Worm (Caenorhabditis elegans): Measurements from ENCODE around the gene B0304.2.

The B0304.2 gene

ce11 chrII:4507669-4508068 lies 15.8 kb upstream of the B0304.2 start:
- no peak for TF ChIP-seq C06A6.2 (GFP tag; conservative IDR thresholded peaks at IDR 0.05)
- no peak for TF ChIP-seq lin-26 (GFP tag; IDR thresholded peaks at IDR 0.05)
- no peak for TF ChIP-seq hmg-20 (GFP tag; IDR thresholded peaks at IDR 0.05)
- TF ChIP-seq sdz-38 (tag; optimal IDR thresholded peaks at IDR 0.05), result no peak
- TF ChIP-seq F23B12.7 (tag; optimal IDR thresholded peaks at IDR 0.05; ENCODE audit: insufficient read depth), result no peak
- no peak for TF ChIP-seq Y79H2A.3 (GFP tag; conservative IDR thresholded peaks at IDR 0.05)
- peak; percentile 6 for TF ChIP-seq attf-5 (GFP tag; optimal IDR thresholded peaks at IDR 0.05)
- no peak for TF ChIP-seq snpc-1.1 (tag; optimal IDR thresholded peaks at IDR 0.05; ENCODE audit: insufficient read depth)
- no peak for TF ChIP-seq somi-1 (GFP tag; optimal IDR thresholded peaks at IDR 0.05)
- TF ChIP-seq cebp-1 (GFP tag; IDR thresholded peaks at IDR 0.05), result no peak
- peak; percentile 45 for TF ChIP-seq cebp-1 (tag; optimal IDR thresholded peaks at IDR 0.05)
- TF ChIP-seq attf-6 (GFP tag; IDR thresholded peaks at IDR 0.05), result no peak
- TF ChIP-seq ceh-100 (GFP tag; IDR thresholded peaks at IDR 0.05), result no peak
- no peak for TF ChIP-seq F57A8.1 (GFP tag; optimal IDR thresholded peaks at IDR 0.05)
- TF ChIP-seq F22D6.2 (tag; optimal IDR thresholded peaks at IDR 0.05), result no peak
- peak; percentile 62 for TF ChIP-seq nhr-80 (tag; optimal IDR thresholded peaks at IDR 0.05)
- no peak for TF ChIP-seq F55B11.4 (tag; optimal IDR thresholded peaks at IDR 0.05; ENCODE audit: borderline replicate concordance, insufficient read depth)
- no peak for TF ChIP-seq ceh-91 (GFP tag; IDR thresholded peaks at IDR 0.05)
- TF ChIP-seq Y56A3A.18 (GFP tag; IDR thresholded peaks at IDR 0.05), result no peak

DNA sequence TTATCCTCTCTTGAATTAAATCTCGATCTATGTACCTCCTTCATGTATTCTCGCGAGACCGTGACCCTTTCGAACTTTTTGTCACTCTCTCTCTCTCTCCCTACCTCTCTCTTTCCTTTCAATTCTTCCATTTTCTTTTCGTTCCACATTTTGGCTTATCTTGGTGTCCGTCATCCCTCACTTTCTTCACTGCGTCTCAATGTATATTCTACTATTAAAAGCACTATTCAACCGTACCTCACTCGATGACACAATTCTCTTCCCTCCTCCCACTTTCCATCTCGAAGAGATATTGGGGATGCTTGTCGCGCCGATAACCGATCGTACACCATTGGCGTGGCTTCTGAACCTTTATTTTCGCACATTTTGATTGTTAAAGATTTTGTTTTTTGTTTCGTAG lies 12.7 kb upstream of the B0304.2 start:
- TF ChIP-seq madf-6 (GFP tag; IDR thresholded peaks at IDR 0.05) (no peak), ztf-28 (GFP tag; IDR thresholded peaks at IDR 0.05) (no peak), nfyb-1 (GFP tag; IDR thresholded peaks at IDR 0.05) (no peak), nhr-80 (tag; optimal IDR thresholded peaks at IDR 0.05) (no peak), lin-26 (GFP tag; IDR thresholded peaks at IDR 0.05) (no peak), ceh-91 (GFP tag; IDR thresholded peaks at IDR 0.05) (no peak), ceh-79 (tag; optimal IDR thresholded peaks at IDR 0.05) (no peak), snpc-1.1 (tag; optimal IDR thresholded peaks at IDR 0.05; ENCODE audit: insufficient read depth) (no peak), tbx-9 (tag; optimal IDR thresholded peaks at IDR 0.05; ENCODE audit: borderline replicate concordance) (no peak)

- TF ChIP-seq pha-4 (tag; optimal IDR thresholded peaks at IDR 0.05), result no peak
- TF ChIP-seq pbrm-1 (GFP tag; IDR thresholded peaks at IDR 0.05), result no peak
- no peak for TF ChIP-seq efl-1 (GFP tag; optimal IDR thresholded peaks at IDR 0.05)
- no peak for TF ChIP-seq lsl-1 (GFP tag; optimal IDR thresholded peaks at IDR 0.05)
- TF ChIP-seq Y67H2A.10 (GFP tag; conservative IDR thresholded peaks at IDR 0.05), result no peak
- TF ChIP-seq madf-8 (GFP tag; conservative IDR thresholded peaks at IDR 0.05), result no peak
These were observed 11.5 kb upstream of the B0304.2 start, which contains the start of gene cyp-23A1 for ce11 chrII:4511911-4512310. Gene cyp-23A1 (plus strand): TSS chrII:4512211.

ce11 chrII:4516291-4516690 lies 7.1 kb upstream of the B0304.2 start:
- TF ChIP-seq snpc-4 (GFP tag; optimal IDR thresholded peaks at IDR 0.05), result no peak
- TF ChIP-seq snpc-4 (tag; optimal IDR thresholded peaks at IDR 0.05), result no peak
- TF ChIP-seq F22D6.2 (tag; optimal IDR thresholded peaks at IDR 0.05), result no peak
- TF ChIP-seq madf-8 (GFP tag; conservative IDR thresholded peaks at IDR 0.05), result no peak
- TF ChIP-seq madf-6 (GFP tag; IDR thresholded peaks at IDR 0.05), result no peak
- no peak for TF ChIP-seq hlh-12 (tag; optimal IDR thresholded peaks at IDR 0.05)
- TF ChIP-seq T07F8.4 (tag; optimal IDR thresholded peaks at IDR 0.05), result no peak
- TF ChIP-seq nhr-90 (tag; optimal IDR thresholded peaks at IDR 0.05), result no peak
- no peak for TF ChIP-seq F23B12.7 (tag; optimal IDR thresholded peaks at IDR 0.05; ENCODE audit: insufficient read depth)
- TF ChIP-seq cebp-1 (GFP tag; IDR thresholded peaks at IDR 0.05), result no peak
- no peak for TF ChIP-seq cebp-1 (tag; optimal IDR thresholded peaks at IDR 0.05)
- no peak for TF ChIP-seq mxl-1 (tag; optimal IDR thresholded peaks at IDR 0.05)
- no peak for TF ChIP-seq bed-1 (GFP tag; IDR thresholded peaks at IDR 0.05)
- TF ChIP-seq attf-3 (GFP tag; conservative IDR thresholded peaks at IDR 0.05), result no peak
- TF ChIP-seq nhr-179 (tag; optimal IDR thresholded peaks at IDR 0.05), result no peak
